Worm (Caenorhabditis elegans) whole organism, early embryonic: ENCODE data around the gene AC3.5.

ENCODE experiments used
- B0310.2 ChIP-seq: sonication (generic microtip); optimal IDR thresholded peaks from 2 replicates; lab custom pipeline; 2016; ENCODE audit warnings: mild to moderate bottlenecking, missing genetic modification characterization, missing compliant biosample characterization
- aly-1 ChIP-seq: sonication (generic microtip); optimal IDR thresholded peaks from 2 replicates; lab custom pipeline; 2016; ENCODE audit warnings: missing genetic modification characterization, missing compliant biosample characterization
- ama-1 ChIP-seq: fragments of 150-350 bp; optimal IDR thresholded peaks from 2 replicates; lab custom pipeline; 2014
- ceh-13 ChIP-seq: fragments of 200-800 bp; sonication (Bioruptor generic); optimal IDR thresholded peaks from 2 replicates; lab custom pipeline; 2018; ENCODE audit warnings: mild to moderate bottlenecking, missing genetic modification characterization, missing compliant biosample characterization
- ceh-36 ChIP-seq: sonication (generic microtip); optimal IDR thresholded peaks from 2 replicates; lab custom pipeline; 2016; ENCODE audit warnings: missing genetic modification characterization, inconsistent platforms, missing compliant biosample characterization
- ets-7 ChIP-seq: sonication (generic microtip); optimal IDR thresholded peaks from 2 replicates; lab custom pipeline; 2016; ENCODE audit warnings: missing genotype, missing genetic modification characterization, missing compliant biosample characterization
- flt-1 ChIP-seq: fragments of 200-800 bp; sonication (Bioruptor generic); IDR thresholded peaks from 2 replicates; pipeline ENCODE4 v1.3.6; 2022; ENCODE audit warnings: missing genetic modification characterization, missing compliant biosample characterization
- hmbx-1 ChIP-seq: sonication (generic microtip); optimal IDR thresholded peaks from 2 replicates; lab custom pipeline; 2016; ENCODE audit warnings: mild to moderate bottlenecking, missing genetic modification characterization, missing compliant biosample characterization
- hnd-1 ChIP-seq: sonication (generic microtip); optimal IDR thresholded peaks from 2 replicates; lab custom pipeline; 2016; ENCODE audit warnings: missing genetic modification characterization, missing compliant biosample characterization
- pes-1 ChIP-seq: fragments of 200-800 bp; sonication (Bioruptor generic); IDR thresholded peaks from 2 replicates; pipeline ENCODE4 v1.3.6; 2022; ENCODE audit warnings: missing genetic modification reagents, missing genetic modification characterization, missing compliant biosample characterization
- scrt-1 ChIP-seq: fragments of 200-800 bp; sonication (Bioruptor generic); IDR thresholded peaks from 2 replicates; pipeline ENCODE4 v1.3.6; 2022; ENCODE audit warnings: missing genetic modification characterization, missing compliant biosample characterization
- sea-1 ChIP-seq: fragments of 200-800 bp; sonication (Bioruptor generic); conservative IDR thresholded peaks from 2 replicates; pipeline ENCODE4 v1.3.6; 2022; ENCODE audit warnings: missing genetic modification characterization, missing compliant biosample characterization
- tbx-37 ChIP-seq: fragments of 200-800 bp; sonication (Bioruptor generic); conservative IDR thresholded peaks from 2 replicates; pipeline ENCODE4 v1.3.6; 2022; ENCODE audit warnings: missing genetic modification reagents, missing genetic modification characterization, missing compliant biosample characterization

ce11 chrV:10425098-10425497 is 36.8 kb downstream of the AC3.5 start, which contains the start of gene col-12:
- no peak for TF ChIP-seq ceh-36 (tag; lab: Kevin White, UChicago)
- no peak for TF ChIP-seq ama-1 (lab: Kevin White, UChicago)
- no peak for TF ChIP-seq aly-1 (tag; lab: Kevin White, UChicago)
- no peak for TF ChIP-seq scrt-1 (GFP tag; lab: Robert Waterston, UW)
- TF ChIP-seq ceh-13 (GFP tag; lab: Kevin White, UChicago), result no peak
- TF ChIP-seq pes-1 (GFP tag; lab: Robert Waterston, UW), result no peak
- TF ChIP-seq sea-1 (GFP tag; lab: Robert Waterston, UW), result no peak
- no peak for TF ChIP-seq B0310.2 (tag; lab: Kevin White, UChicago)
- TF ChIP-seq tbx-37 (GFP tag; lab: Robert Waterston, UW), result no peak
- no peak for TF ChIP-seq ets-7 (tag; lab: Kevin White, UChicago)
- no peak for TF ChIP-seq hnd-1 (tag; lab: Kevin White, UChicago)
- TF ChIP-seq flt-1 (GFP tag; lab: Robert Waterston, UW), result no peak
- no peak for TF ChIP-seq hmbx-1 (tag; lab: Kevin White, UChicago)
